Fruit fly (Drosophila melanogaster): Measurements from ENCODE around the gene CG13917.

The CG13917 gene

DNA sequence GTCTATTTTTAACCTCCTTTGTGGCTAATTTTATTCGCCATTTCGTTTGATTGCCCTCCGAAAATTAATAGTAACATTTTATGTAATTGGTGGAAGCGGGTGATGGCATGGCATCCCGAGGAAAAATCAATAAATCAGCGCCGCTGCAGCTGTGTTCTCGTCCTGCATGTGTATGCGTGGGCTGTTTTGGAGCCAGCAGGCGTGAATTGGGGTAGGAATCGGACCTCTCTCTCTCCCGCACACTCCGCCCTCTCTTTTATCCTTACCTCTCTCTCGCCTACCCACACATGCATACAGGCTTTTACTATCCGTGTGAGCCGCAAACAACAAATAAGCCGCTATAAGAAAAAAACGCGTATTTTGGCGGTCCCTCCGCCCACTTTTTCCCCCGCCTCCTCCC is 839 bp downstream of the CG13917 start:
- peak; percentile 27 for TF ChIP-seq pad (GFP tag; optimal IDR thresholded peaks at IDR 0.05)
- no peak for TF ChIP-seq ovo (GFP tag; optimal IDR thresholded peaks at IDR 0.05)
- TF ChIP-seq CG11617 (GFP tag; optimal IDR thresholded peaks at IDR 0.05), result no peak
- no peak for TF ChIP-seq kay (GFP tag; ENCODE audit: borderline replicate concordance)

DNA sequence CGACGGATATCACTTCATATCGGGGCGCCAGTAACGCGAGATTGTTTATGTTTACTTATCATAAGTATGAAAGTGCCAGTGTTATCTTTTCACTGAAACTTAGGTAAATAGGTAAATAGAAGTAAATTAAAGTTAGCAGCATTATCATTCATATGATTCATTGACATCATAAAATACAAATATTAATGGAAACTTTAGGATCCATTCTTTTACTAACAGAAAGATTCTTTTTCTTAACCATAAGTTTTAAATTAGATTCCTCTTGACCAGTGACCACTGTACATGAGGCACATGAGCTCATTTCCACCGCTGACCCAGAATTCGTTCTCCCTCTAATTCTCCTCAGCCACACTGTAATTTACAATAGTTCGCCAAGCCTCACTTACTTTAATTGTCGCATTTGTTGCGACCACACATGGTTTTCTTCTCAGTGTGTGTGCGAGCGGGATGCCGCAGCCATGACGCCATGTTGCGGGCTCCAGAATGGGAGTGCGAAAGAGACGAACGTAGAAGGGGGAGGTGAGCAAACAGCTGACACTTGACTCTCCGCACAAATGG is 2.0 kb downstream of the CG13917 start:
- TF ChIP-seq CG1620 (GFP tag; optimal IDR thresholded peaks at IDR 0.05) (no peak), bab1 (GFP tag; optimal IDR thresholded peaks at IDR 0.05) (no peak), pad (GFP tag; optimal IDR thresholded peaks at IDR 0.05) (peak; percentile 82), CG33017 (tag; optimal IDR thresholded peaks at IDR 0.05) (no peak), CG7045 (GFP tag; optimal IDR thresholded peaks at IDR 0.05) (no peak), tj (GFP tag; optimal IDR thresholded peaks at IDR 0.05) (no peak)

DNA sequence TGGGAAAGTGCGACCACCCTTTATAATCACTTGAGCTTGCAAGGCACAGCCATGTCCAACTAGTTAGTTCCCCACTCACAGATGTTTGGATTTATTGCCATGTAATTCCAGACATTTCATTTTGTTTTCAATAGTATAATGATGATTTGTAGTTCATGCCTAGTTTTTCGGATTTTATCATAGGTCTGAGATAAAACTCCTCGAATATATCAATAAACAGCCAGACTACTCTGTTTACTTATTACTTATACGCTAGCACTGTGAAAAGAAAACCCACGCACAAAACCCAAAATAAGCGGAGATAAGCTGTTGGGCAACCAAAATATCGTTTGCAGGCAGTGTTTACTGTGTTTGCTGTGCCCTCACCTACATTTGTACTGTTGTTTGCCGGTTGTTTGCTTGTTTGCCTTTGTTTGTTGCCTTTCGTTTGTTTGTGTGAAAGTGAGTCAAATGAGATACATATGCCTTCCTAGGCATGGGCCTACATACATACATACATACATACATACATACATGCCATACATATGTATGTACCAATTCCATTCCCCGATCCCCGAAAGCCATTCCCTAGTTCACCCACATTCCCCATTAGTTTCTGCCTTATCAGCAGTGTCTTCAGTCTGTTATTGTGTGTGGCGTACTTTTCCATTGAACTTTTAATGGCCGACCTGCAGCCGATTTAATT is 2.8 kb downstream of the CG13917 start:
- TF ChIP-seq kay (GFP tag; ENCODE audit: borderline replicate concordance), result peak; percentile 72
- peak; percentile 24 for TF ChIP-seq CG12768 (GFP tag; optimal IDR thresholded peaks at IDR 0.05)
- no peak for TF ChIP-seq CG1620 (GFP tag; optimal IDR thresholded peaks at IDR 0.05)
- TF ChIP-seq CG14711 (tag; optimal IDR thresholded peaks at IDR 0.05), result peak; percentile 46
- TF ChIP-seq tj (GFP tag; optimal IDR thresholded peaks at IDR 0.05), result peak; percentile 87
- peak; percentile 39 for TF ChIP-seq CG7101 (tag; optimal IDR thresholded peaks at IDR 0.05)
- no peak for TF ChIP-seq pad (GFP tag; optimal IDR thresholded peaks at IDR 0.05)

DNA sequence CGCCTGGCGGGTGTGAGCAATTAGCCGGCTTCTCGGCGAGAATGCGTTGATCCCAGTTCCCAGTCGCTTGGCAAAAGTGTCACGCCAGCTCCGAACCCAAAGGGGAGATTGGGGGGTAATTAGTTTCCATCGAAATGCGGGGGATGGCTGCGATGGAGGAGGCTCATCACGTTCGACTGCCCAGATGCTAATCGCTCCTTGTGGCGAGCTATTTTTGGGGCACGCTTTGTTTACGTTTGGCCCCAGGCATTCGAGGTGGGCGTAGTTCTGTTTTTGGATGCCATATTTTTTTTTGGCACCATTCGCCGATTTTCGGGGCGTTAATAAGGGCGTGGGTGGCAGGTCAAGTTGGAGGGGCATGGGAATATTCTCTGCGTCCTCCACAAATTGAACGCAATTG is 3.7 kb downstream of the CG13917 start:
- TF ChIP-seq cnc (optimal IDR thresholded peaks at IDR 0.05), result no peak
- TF ChIP-seq kay (GFP tag; ENCODE audit: borderline replicate concordance), result peak; percentile 25

DNA sequence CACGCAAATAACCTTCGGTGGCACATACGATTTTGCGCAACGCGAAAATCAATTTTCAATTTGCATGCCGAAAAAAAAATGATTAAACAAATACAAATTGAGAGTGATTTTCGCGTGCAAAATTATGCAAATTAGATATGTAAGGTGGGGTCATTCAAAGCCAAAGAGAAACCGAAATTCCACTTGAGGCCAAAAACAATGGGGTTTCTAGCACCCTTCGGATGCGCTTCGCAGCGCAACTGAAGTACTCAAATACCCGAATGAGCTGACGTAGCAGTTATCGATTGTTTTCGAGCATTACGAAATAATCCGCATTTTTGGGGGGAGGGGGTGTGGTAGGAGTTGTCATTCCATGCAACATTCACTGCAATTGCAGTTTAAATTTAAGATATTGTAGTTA is 4.3 kb downstream of the CG13917 start:
- peak; percentile 63 for TF ChIP-seq tj (GFP tag; optimal IDR thresholded peaks at IDR 0.05)
- no peak for TF ChIP-seq ovo (GFP tag; optimal IDR thresholded peaks at IDR 0.05)

DNA sequence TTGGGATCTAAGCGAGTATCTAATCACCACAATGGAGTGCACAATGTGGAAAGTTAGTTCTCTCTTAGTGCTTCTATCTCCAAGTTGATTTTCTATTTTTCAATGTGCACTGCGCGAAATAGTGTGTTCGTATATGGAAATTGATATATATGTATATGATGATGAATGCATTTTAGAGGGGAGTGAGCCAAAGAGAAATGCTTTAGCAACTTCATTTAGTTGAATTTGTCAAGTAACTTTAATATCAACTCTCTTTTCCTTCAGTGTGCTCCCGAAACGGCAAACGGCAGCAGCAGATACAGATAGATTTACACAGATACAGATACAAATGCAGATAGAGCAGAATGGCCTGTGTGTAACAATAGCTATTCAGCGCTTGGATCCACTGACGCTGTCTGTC is 7.5 kb downstream of the CG13917 start:
- TF ChIP-seq CG7101 (tag; optimal IDR thresholded peaks at IDR 0.05) (peak; percentile 27), Clk (GFP tag; optimal IDR thresholded peaks at IDR 0.05) (no peak), Hr96 (GFP tag; optimal IDR thresholded peaks at IDR 0.05) (no peak), CG1620 (GFP tag; optimal IDR thresholded peaks at IDR 0.05) (peak; percentile 17), tj (GFP tag; optimal IDR thresholded peaks at IDR 0.05) (peak; percentile 23), CG33017 (tag; optimal IDR thresholded peaks at IDR 0.05) (peak; percentile 35), CG11617 (GFP tag; optimal IDR thresholded peaks at IDR 0.05) (peak; percentile 58)

DNA sequence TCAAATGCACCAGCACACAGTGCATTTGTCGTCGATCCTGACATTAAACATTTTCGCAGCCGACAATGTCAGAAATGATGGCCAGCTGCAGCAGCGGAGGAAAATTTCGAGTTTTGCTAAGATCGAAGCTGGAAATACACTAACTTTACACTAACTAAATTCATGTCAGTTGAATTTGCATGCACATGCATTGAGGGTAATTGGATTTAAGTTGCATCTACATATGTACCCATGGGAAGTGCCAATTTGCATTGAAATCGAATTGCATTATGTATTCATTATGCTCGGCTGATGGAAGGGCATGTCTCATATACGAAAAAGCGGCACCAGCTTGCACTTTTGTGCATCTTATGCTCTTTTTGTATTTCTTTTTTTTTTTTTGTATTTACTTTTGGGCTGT is 8.3 kb downstream of the CG13917 start:
- TF ChIP-seq CG7045 (GFP tag; optimal IDR thresholded peaks at IDR 0.05) (no peak), tj (GFP tag; optimal IDR thresholded peaks at IDR 0.05) (peak; percentile 74), CG7101 (tag; optimal IDR thresholded peaks at IDR 0.05) (peak; percentile 11), Hr96 (GFP tag; optimal IDR thresholded peaks at IDR 0.05) (peak; percentile 48), CG33017 (tag; optimal IDR thresholded peaks at IDR 0.05) (no peak), CG5204 (GFP tag; optimal IDR thresholded peaks at IDR 0.05) (no peak), CG11617 (GFP tag; optimal IDR thresholded peaks at IDR 0.05) (no peak), bab1 (GFP tag; optimal IDR thresholded peaks at IDR 0.05) (peak; percentile 93), Crg-1 (GFP tag; optimal IDR thresholded peaks at IDR 0.05) (no peak), CG12768 (GFP tag; optimal IDR thresholded peaks at IDR 0.05) (no peak), cic (GFP tag; optimal IDR thresholded peaks at IDR 0.05) (no peak), Mnt (GFP tag; optimal IDR thresholded peaks at IDR 0.05) (no peak), CG14711 (tag; optimal IDR thresholded peaks at IDR 0.05) (peak; percentile 64), pad (GFP tag; optimal IDR thresholded peaks at IDR 0.05) (peak; percentile 36), toe (GFP tag; optimal IDR thresholded peaks at IDR 0.05) (no peak), CG1620 (GFP tag; optimal IDR thresholded peaks at IDR 0.05) (no peak), kay (GFP tag; ENCODE audit: borderline replicate concordance) (no peak)
